Fruit fly (Drosophila melanogaster): Measurements from ENCODE around the gene Ipk2.

The Ipk2 gene

DNA sequence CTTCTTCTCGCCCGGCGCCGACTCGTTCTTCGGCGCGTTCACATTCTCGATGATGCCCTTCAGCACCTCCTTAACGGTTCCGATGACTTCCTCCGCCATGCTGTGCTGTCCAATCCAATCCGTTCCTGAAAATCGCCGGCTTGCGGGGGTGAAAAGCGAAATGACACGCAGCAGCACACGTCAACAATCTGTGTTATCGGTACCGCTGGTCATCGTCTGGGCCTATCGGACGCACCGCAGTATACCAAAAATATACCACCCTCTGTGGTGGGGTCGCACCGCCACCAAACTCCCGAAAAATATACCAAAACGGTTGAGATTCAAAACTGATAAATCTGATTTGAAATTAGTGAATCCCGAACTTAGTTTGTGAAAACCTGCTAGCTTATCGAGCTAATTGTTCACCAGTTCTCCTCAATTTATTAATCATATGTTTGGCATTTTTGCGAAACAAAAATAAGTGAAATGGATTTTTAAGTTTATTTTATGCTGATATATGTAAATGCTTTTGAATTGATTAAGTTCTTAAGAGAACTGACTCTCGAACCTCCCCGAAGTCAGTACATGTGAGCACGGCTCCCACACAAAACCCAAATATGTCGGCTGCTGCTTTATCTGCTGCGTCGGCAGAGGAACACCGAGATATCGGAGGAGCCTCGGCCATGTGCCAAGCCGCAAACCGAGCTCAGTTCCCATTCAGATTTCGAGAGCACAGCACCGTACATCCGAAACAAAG, 29.5 kb downstream of the Ipk2 start, which contains the start of the genes Spp and nAChRbeta3 (continued):
- TF ChIP-seq pzg (GFP tag; optimal IDR thresholded peaks at IDR 0.05), result peak; percentile 75
- no peak for TF ChIP-seq CG3281 (GFP tag; optimal IDR thresholded peaks at IDR 0.05)
- TF ChIP-seq pnt (GFP tag; optimal IDR thresholded peaks at IDR 0.05), result no peak
- TF ChIP-seq gcm (GFP tag; optimal IDR thresholded peaks at IDR 0.05), result no peak
- no peak for TF ChIP-seq cad (GFP tag; optimal IDR thresholded peaks at IDR 0.05)
- no peak for TF ChIP-seq Drgx (GFP tag; IDR thresholded peaks at IDR 0.05)
- TF ChIP-seq bbx (GFP tag; IDR thresholded peaks at IDR 0.05; ENCODE audit: partially characterized antibody), result peak; percentile 68
- no peak for TF ChIP-seq HmgD (GFP tag; optimal IDR thresholded peaks at IDR 0.05)
- no peak for TF ChIP-seq z (GFP tag; IDR thresholded peaks at IDR 0.05)
- TF ChIP-seq CG16779 (GFP tag; IDR thresholded peaks at IDR 0.05), result no peak
- TF ChIP-seq kah (GFP tag; optimal IDR thresholded peaks at IDR 0.05), result no peak
- TF ChIP-seq Six4 (GFP tag; optimal IDR thresholded peaks at IDR 0.05), result no peak
- TF ChIP-seq CG11456 (GFP tag; IDR thresholded peaks at IDR 0.05), result 0 out of 3 replicates have a peak, but pooled peaks have one; percentile 7
- TF ChIP-seq Atf3 (GFP tag; optimal IDR thresholded peaks at IDR 0.05), result no peak
- no peak for TF ChIP-seq Fer2 (tag; optimal IDR thresholded peaks at IDR 0.05)
- no peak for TF ChIP-seq CG18599 (GFP tag; optimal IDR thresholded peaks at IDR 0.05)
- no peak for TF ChIP-seq Usf (GFP tag; optimal IDR thresholded peaks at IDR 0.05)
- no peak for TF ChIP-seq ssp (GFP tag; IDR thresholded peaks at IDR 0.05)
- no peak for TF ChIP-seq Ssrp (tag; optimal IDR thresholded peaks at IDR 0.05)
- no peak for TF ChIP-seq D19A (tag; optimal IDR thresholded peaks at IDR 0.05)
- TF ChIP-seq Opbp (GFP tag; IDR thresholded peaks at IDR 0.05; ENCODE audit: partially characterized antibody), result peak; percentile 62; the same call in 1 of the 3 replicates
- TF ChIP-seq CoRest (tag; optimal IDR thresholded peaks at IDR 0.05), result no peak
- TF ChIP-seq tin (GFP tag; optimal IDR thresholded peaks at IDR 0.05), result no peak
- TF ChIP-seq peb (GFP tag; IDR thresholded peaks at IDR 0.05), result no peak
- TF ChIP-seq danr (GFP tag; IDR thresholded peaks at IDR 0.05), result no peak
- 0 out of 2 replicates have a peak, but pooled peaks have one; percentile 27 for TF ChIP-seq CG32532 (GFP tag; IDR thresholded peaks at IDR 0.05)
- TF ChIP-seq Stat92E (GFP tag; optimal IDR thresholded peaks at IDR 0.05), result peak in 1 of 3 experiments; percentile 3
- 0 out of 3 replicates have a peak, but pooled peaks have one; percentile 6 for TF ChIP-seq CG6791 (GFP tag; IDR thresholded peaks at IDR 0.05; ENCODE audit: partially characterized antibody)
- no peak for TF ChIP-seq CG17359 (tag; optimal IDR thresholded peaks at IDR 0.05)
- TF ChIP-seq bcd (GFP tag; optimal IDR thresholded peaks at IDR 0.05), result no peak
- peak; percentile 89 for TF ChIP-seq MESR4 (GFP tag; optimal IDR thresholded peaks at IDR 0.05)
- peak; percentile 4 for TF ChIP-seq fu2 (GFP tag; optimal IDR thresholded peaks at IDR 0.05)
- no peak for TF ChIP-seq ab (GFP tag; optimal IDR thresholded peaks at IDR 0.05)
- no peak for TF ChIP-seq CrebB (tag; optimal IDR thresholded peaks at IDR 0.05)
- TF ChIP-seq Side (GFP tag; optimal IDR thresholded peaks at IDR 0.05), result no peak
- no peak for TF ChIP-seq CG13424 (tag; optimal IDR thresholded peaks at IDR 0.05)
- no peak for TF ChIP-seq CG11085 (GFP tag; IDR thresholded peaks at IDR 0.05)
- no peak for TF ChIP-seq CG15479 (GFP tag; optimal IDR thresholded peaks at IDR 0.05)
- no peak for TF ChIP-seq Lpt (GFP tag; optimal IDR thresholded peaks at IDR 0.05)
- TF ChIP-seq fd102C (GFP tag; optimal IDR thresholded peaks at IDR 0.05), result no peak
- peak; percentile 69; the same call in 1 of the 2 replicates for TF ChIP-seq amos (GFP tag; IDR thresholded peaks at IDR 0.05; ENCODE audit: partially characterized antibody)
- TF ChIP-seq CG12236 (GFP tag; optimal IDR thresholded peaks at IDR 0.05), result no peak
- no peak for TF ChIP-seq phol (tag; optimal IDR thresholded peaks at IDR 0.05)
- TF ChIP-seq CG10366 (GFP tag; IDR thresholded peaks at IDR 0.05), result no peak
- peak; percentile 10 for TF ChIP-seq Sin3A (optimal IDR thresholded peaks at IDR 0.05)
- TF ChIP-seq CG18476 (GFP tag; optimal IDR thresholded peaks at IDR 0.05), result no peak
- no peak for TF ChIP-seq btn (GFP tag; optimal IDR thresholded peaks at IDR 0.05)
- no peak for TF ChIP-seq CG16863 (GFP tag; optimal IDR thresholded peaks at IDR 0.05)
- no peak for TF ChIP-seq disco-r (GFP tag; optimal IDR thresholded peaks at IDR 0.05)
- TF ChIP-seq BEAF-32 (GFP tag; optimal IDR thresholded peaks at IDR 0.05), result peak; percentile 65

Data from whole organism, embryonic.